Worm (Caenorhabditis elegans) whole organism, L2 larva: ENCODE results near the gene rmif-2.

Experiments
- C34F6.9 ChIP-seq: fragments of 150-350 bp; optimal IDR thresholded peaks from 2 replicates; lab custom pipeline; 2014; ENCODE audit warnings: missing biosample characterization, missing genetic modification characterization
- F13H6.1 ChIP-seq: sonication (generic microtip); optimal IDR thresholded peaks from 2 replicates; lab custom pipeline; 2016; ENCODE audit warnings: missing genetic modification characterization, missing compliant biosample characterization
- R02D3.7 ChIP-seq: fragments of 150-350 bp; optimal IDR thresholded peaks from 2 replicates; lab custom pipeline; 2014; ENCODE audit warnings: missing biosample characterization, missing genetic modification characterization
- Y55F3AM.14 ChIP-seq: fragments of 200-800 bp; sonication (Bioruptor generic); optimal IDR thresholded peaks from 2 replicates; lab custom pipeline; 2018; ENCODE audit warnings: mild to moderate bottlenecking, missing genetic modification characterization, missing compliant biosample characterization
- ZK546.5 ChIP-seq: sonication (generic microtip); optimal IDR thresholded peaks from 2 replicates; lab custom pipeline; 2017; ENCODE audit warnings: missing biosample characterization, missing genetic modification characterization
- alr-1 ChIP-seq: fragments of 150-350 bp; optimal IDR thresholded peaks from 2 replicates; lab custom pipeline; 2014; ENCODE audit warnings: missing biosample characterization, missing genetic modification characterization
- aly-2 ChIP-seq: fragments of 150-350 bp; optimal IDR thresholded peaks from 2 replicates; lab custom pipeline; 2014; ENCODE audit warnings: missing biosample characterization, missing genetic modification characterization
- ama-1 ChIP-seq: fragments of 150-350 bp; optimal IDR thresholded peaks from 2 replicates; lab custom pipeline; 2018; ENCODE audit warnings: inconsistent platforms
- blmp-1 ChIP-seq: sonication (generic microtip); optimal IDR thresholded peaks from 2 replicates; lab custom pipeline; 2017; ENCODE audit warnings: missing genetic modification characterization, mild to moderate bottlenecking, missing compliant biosample characterization, antibody characterized with exemption, moderate library complexity; ENCODE audit not compliant: insufficient read depth
- ceh-16 ChIP-seq: fragments of 150-350 bp; optimal IDR thresholded peaks from 2 replicates; lab custom pipeline; 2014; ENCODE audit warnings: missing biosample characterization, missing genetic modification characterization
- ceh-82 ChIP-seq: fragments of 150-350 bp; optimal IDR thresholded peaks from 2 replicates; lab custom pipeline; 2014; ENCODE audit warnings: missing biosample characterization, missing genetic modification characterization
- crh-2 ChIP-seq: sonication (generic microtip); optimal IDR thresholded peaks from 2 replicates; lab custom pipeline; 2017; ENCODE audit warnings: missing biosample characterization, missing genetic modification characterization
- dmd-4 ChIP-seq: sonication (generic microtip); optimal IDR thresholded peaks from 2 replicates; lab custom pipeline; 2017; ENCODE audit warnings: missing biosample characterization, missing genetic modification characterization
- egl-27 ChIP-seq: sonication (generic microtip); optimal IDR thresholded peaks from 3 replicates; lab custom pipeline; 2017; ENCODE audit warnings: missing biosample characterization, missing genetic modification reagents, missing genetic modification characterization
- elt-1 ChIP-seq: fragments of 150-350 bp; optimal IDR thresholded peaks from 2 replicates; lab custom pipeline; 2014; ENCODE audit warnings: missing biosample characterization, missing genetic modification characterization
- gmeb-1 ChIP-seq: fragments of 150-350 bp; optimal IDR thresholded peaks from 2 replicates; lab custom pipeline; 2014; ENCODE audit warnings: missing biosample characterization, missing genetic modification characterization
- lin-11 ChIP-seq: fragments of 150-350 bp; sonication (generic microtip); optimal IDR thresholded peaks from 2 replicates; lab custom pipeline; 2014; ENCODE audit warnings: missing biosample characterization, missing genetic modification characterization, inconsistent platforms, mixed read lengths
- lin-13 ChIP-seq: fragments of 150-350 bp; optimal IDR thresholded peaks from 2 replicates; lab custom pipeline; 2014; ENCODE audit warnings: missing biosample characterization, missing genetic modification reagents, missing genetic modification characterization
- lin-39 ChIP-seq: fragments of 150-350 bp; optimal IDR thresholded peaks from 2 replicates; lab custom pipeline; 2014; ENCODE audit warnings: missing biosample characterization, missing genetic modification reagents, missing genetic modification characterization
- lsy-2 ChIP-seq, 2 experiments: fragments of 150-350 bp in 1 of 2; sonication (generic microtip) in 1 of 2; optimal IDR thresholded peaks; 2 replicates each; lab custom pipeline; 2014 to 2017; ENCODE audit warnings: missing biosample characterization in 2 of 2, missing genetic modification characterization in 2 of 2
- mbf-1 ChIP-seq: sonication (generic microtip); optimal IDR thresholded peaks from 2 replicates; lab custom pipeline; 2017; ENCODE audit warnings: missing biosample characterization, missing genetic modification characterization
- nhr-10 ChIP-seq: sonication (generic microtip); optimal IDR thresholded peaks from 2 replicates; lab custom pipeline; 2017; ENCODE audit warnings: missing biosample characterization, missing genetic modification characterization
- nhr-11 ChIP-seq: fragments of 150-350 bp; optimal IDR thresholded peaks from 2 replicates; lab custom pipeline; 2014; ENCODE audit warnings: missing biosample characterization, missing genetic modification characterization
- nhr-12 ChIP-seq: fragments of 150-350 bp; optimal IDR thresholded peaks from 2 replicates; lab custom pipeline; 2014; ENCODE audit warnings: missing biosample characterization, missing genetic modification characterization
- nhr-129 ChIP-seq: fragments of 150-350 bp; optimal IDR thresholded peaks from 2 replicates; lab custom pipeline; 2014; ENCODE audit warnings: missing biosample characterization, missing genetic modification characterization
- nhr-21 ChIP-seq: fragments of 150-350 bp; optimal IDR thresholded peaks from 2 replicates; lab custom pipeline; 2014; ENCODE audit warnings: missing biosample characterization, missing genetic modification characterization
- nhr-23 ChIP-seq: fragments of 150-350 bp; optimal IDR thresholded peaks from 2 replicates; lab custom pipeline; 2014; ENCODE audit warnings: missing biosample characterization, missing genetic modification reagents, missing genetic modification characterization
- nhr-25 ChIP-seq: fragments of 150-350 bp; sonication (generic microtip); optimal IDR thresholded peaks from 3 replicates; lab custom pipeline; 2014; ENCODE audit warnings: missing biosample characterization, missing genetic modification characterization
- nhr-77 ChIP-seq: fragments of 150-350 bp; optimal IDR thresholded peaks from 2 replicates; lab custom pipeline; 2014; ENCODE audit warnings: missing biosample characterization, missing genetic modification characterization
- sem-4 ChIP-seq: fragments of 150-350 bp; optimal IDR thresholded peaks from 2 replicates; lab custom pipeline; 2014; ENCODE audit warnings: missing biosample characterization, missing genetic modification reagents, missing genetic modification characterization
- skn-1 ChIP-seq: sonication (generic microtip); optimal IDR thresholded peaks from 2 replicates; lab custom pipeline; 2017; ENCODE audit warnings: missing biosample characterization, missing genetic modification characterization
- sma-3 ChIP-seq: sonication (generic microtip); optimal IDR thresholded peaks from 2 replicates; lab custom pipeline; 2016; ENCODE audit warnings: missing genetic modification reagents, missing genetic modification characterization, missing compliant biosample characterization
- sma-9 ChIP-seq, 2 experiments: fragments of 150-350 bp in 1 of 2; sonication (generic microtip) in 1 of 2; optimal IDR thresholded peaks; 2 replicates each; lab custom pipeline; 2014 to 2016; ENCODE audit warnings: missing genetic modification characterization in 2 of 2, mild to moderate bottlenecking in 1 of 2, missing biosample characterization in 1 of 2, missing compliant biosample characterization in 1 of 2, missing genetic modification reagents in 1 of 2, moderate library complexity in 1 of 2
- snpc-4 ChIP-seq: fragments of 150-350 bp; optimal IDR thresholded peaks from 2 replicates; lab custom pipeline; 2014; ENCODE audit warnings: missing biosample characterization, missing genetic modification characterization
- unc-39 ChIP-seq: fragments of 150-350 bp; optimal IDR thresholded peaks from 2 replicates; lab custom pipeline; 2014; ENCODE audit warnings: missing biosample characterization, missing genetic modification characterization
- unc-55 ChIP-seq: fragments of 150-350 bp; sonication (generic microtip); optimal IDR thresholded peaks from 3 replicates; lab custom pipeline; 2014; ENCODE audit warnings: missing biosample characterization, missing genetic modification reagents, missing genetic modification characterization
- unc-62 ChIP-seq: fragments of 150-350 bp; optimal IDR thresholded peaks from 2 replicates; lab custom pipeline; 2014; ENCODE audit warnings: missing biosample characterization, missing genetic modification reagents, missing genetic modification characterization
- ztf-1 ChIP-seq: fragments of 200-800 bp; sonication (Bioruptor generic); conservative IDR thresholded peaks from 2 replicates; pipeline ENCODE4 v1.3.6; 2022; ENCODE audit warnings: missing genetic modification characterization, missing compliant biosample characterization

Gene rmif-2

DNA sequence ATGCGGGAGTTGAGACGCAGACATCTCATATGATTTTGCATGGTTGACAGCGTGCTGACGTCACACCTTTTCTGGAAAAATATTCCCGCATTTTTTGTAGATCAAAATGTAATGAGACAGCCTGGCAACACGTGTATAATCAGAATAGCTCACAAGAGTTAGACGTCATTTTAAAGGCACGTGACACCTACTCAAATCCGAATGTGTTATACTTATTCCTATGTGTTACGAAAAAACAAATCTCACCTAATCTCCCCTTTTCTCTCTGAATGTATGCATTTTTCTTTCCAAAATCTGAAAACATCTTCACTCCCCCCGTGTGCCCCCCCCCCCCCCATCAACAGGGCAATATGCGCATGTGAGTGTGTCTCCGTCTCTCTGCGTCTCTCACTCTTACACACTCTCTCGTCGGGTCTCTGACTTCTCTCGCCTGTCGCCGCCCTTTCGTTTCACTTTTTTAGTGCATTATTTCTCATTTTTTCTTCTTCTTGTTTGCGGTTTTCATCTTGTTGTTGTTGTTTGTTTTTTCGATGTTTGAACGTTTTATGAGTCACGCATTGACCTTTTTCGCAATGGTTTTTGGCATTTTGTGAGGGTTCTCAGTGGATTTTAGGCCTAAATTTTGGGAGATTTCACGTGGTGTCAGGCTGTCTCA is 14.0 kb upstream of the rmif-2 start (continued):
- TF ChIP-seq R02D3.7 (tag; lab: Kevin White, UChicago) (no peak), nhr-10 (no peak), nhr-25 (no peak), sem-4 (tag; lab: Kevin White, UChicago) (no peak), skn-1 (no peak), elt-1 (no peak), unc-39 (no peak), F13H6.1 (tag; lab: Kevin White, UChicago) (peak; percentile 22), snpc-4 (tag; lab: Kevin White, UChicago) (no peak), ztf-1 (GFP tag; lab: Robert Waterston, UW) (no peak), ama-1 (lab: Kevin White, UChicago) (no peak)

DNA sequence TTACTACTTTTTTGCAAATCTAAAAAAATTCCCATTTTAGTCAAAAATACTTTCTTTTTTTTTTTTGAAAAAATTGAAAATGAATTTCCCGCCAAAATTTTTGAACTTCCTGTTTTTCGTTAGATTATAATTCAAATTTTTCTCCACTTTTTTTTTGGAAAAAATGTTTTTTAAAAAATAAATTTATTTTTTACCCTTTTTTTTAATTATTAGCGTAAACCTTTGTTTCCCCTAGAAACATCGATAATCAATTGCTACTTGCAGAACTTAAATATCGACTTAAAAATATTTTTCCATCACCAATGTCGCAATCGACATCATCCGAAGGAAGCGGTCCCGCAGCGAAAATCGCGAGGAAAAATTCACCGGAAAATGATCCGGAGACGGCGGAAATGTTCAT is 12.0 kb upstream of the rmif-2 start, which contains the start of gene cec-2:
Gene cec-2 (plus strand): TSS at position 301 of the 400 bp plus-strand sequence.
- TF ChIP-seq Y55F3AM.14 (GFP tag; lab: Kevin White, UChicago) = no peak
- TF ChIP-seq ZK546.5 (tag; lab: Kevin White, UChicago) = no peak
- no peak for TF ChIP-seq aly-2 (tag; lab: Kevin White, UChicago)
- TF ChIP-seq alr-1 = no peak
- TF ChIP-seq nhr-23 (tag; lab: Kevin White, UChicago) = no peak
- TF ChIP-seq egl-27 (tag; lab: Kevin White, UChicago) = no peak
- TF ChIP-seq ceh-82 = no peak
- TF ChIP-seq snpc-4 (tag; lab: Kevin White, UChicago) = no peak
- TF ChIP-seq, all 48 proteins: peak for 0

DNA sequence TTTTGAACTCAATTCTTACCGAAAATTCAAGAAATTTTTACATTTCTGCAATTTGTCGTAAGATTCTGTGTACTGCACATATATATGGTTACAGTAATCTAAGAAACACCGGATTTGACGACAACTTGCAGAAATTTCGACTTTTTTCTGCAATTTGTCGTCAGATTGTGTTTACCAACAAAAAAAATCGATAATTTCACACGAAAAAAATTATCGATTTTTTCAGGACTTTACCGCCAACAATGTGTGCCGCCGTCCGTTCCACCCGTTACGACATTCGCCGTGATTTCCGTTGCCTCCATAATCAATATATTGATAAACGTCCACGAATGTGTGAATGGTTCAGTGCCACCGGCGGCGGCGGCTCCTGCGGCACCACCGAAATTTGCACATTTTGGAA is 8.0 kb upstream of the rmif-2 start:
- no peak for TF ChIP-seq mbf-1 (tag; lab: Kevin White, UChicago)
- no peak for TF ChIP-seq skn-1
- TF ChIP-seq sma-3 (GFP tag; lab: Kevin White, UChicago) = no peak
- no peak for TF ChIP-seq unc-62 (GFP tag; lab: Kevin White, UChicago)
- TF ChIP-seq F13H6.1 (tag; lab: Kevin White, UChicago) = no peak
- no peak for TF ChIP-seq crh-2
- TF ChIP-seq Y55F3AM.14 (GFP tag; lab: Kevin White, UChicago) = no peak
- TF ChIP-seq lin-11 (tag; lab: Kevin White, UChicago) = no peak
- TF ChIP-seq nhr-21 (tag; lab: Kevin White, UChicago) = no peak
- no peak for TF ChIP-seq gmeb-1 (tag; lab: Kevin White, UChicago)
- no peak for TF ChIP-seq dmd-4
- no peak for TF ChIP-seq unc-55
- no peak for TF ChIP-seq aly-2 (tag; lab: Kevin White, UChicago)
- no peak for TF ChIP-seq unc-39
- no peak for TF ChIP-seq ceh-82

DNA sequence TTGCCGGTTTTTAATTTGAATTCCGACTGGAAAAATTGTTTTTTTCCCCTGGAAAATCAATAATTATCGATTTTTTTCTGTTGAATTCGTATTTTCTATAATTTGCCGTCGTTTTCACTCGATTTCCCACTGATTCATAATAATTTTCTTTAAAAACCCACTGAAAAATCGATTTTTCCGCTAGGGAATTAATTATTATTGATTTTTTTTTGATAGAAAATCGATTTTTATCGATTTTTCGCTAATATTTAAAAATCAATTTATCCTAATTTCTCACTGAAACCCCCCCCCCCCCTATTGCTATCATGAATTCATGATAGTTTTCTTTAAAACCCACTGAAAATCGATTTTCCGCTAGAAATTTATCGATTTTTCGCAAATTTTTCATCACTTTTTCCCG is 5.8 kb upstream of the rmif-2 start:
- TF ChIP-seq snpc-4 (tag; lab: Kevin White, UChicago) = no peak
- no peak for TF ChIP-seq ceh-16 (tag; lab: Kevin White, UChicago)
- no peak for TF ChIP-seq gmeb-1 (tag; lab: Kevin White, UChicago)
- TF ChIP-seq R02D3.7 (tag; lab: Kevin White, UChicago) = no peak
- TF ChIP-seq sem-4 (tag; lab: Kevin White, UChicago) = no peak
- TF ChIP-seq ZK546.5 (tag; lab: Kevin White, UChicago) = no peak
- no peak for TF ChIP-seq aly-2 (tag; lab: Kevin White, UChicago)
- no peak for TF ChIP-seq nhr-129 (tag; lab: Kevin White, UChicago)
- no peak for TF ChIP-seq ztf-1 (GFP tag; lab: Robert Waterston, UW)
- no peak for TF ChIP-seq elt-1
- no peak for TF ChIP-seq blmp-1 (tag; lab: Kevin White, UChicago)
- TF ChIP-seq lin-39 = no peak
- TF ChIP-seq nhr-23 (tag; lab: Kevin White, UChicago) = no peak
- TF ChIP-seq mbf-1 (tag; lab: Kevin White, UChicago) = no peak
- TF ChIP-seq nhr-12 = no peak

DNA sequence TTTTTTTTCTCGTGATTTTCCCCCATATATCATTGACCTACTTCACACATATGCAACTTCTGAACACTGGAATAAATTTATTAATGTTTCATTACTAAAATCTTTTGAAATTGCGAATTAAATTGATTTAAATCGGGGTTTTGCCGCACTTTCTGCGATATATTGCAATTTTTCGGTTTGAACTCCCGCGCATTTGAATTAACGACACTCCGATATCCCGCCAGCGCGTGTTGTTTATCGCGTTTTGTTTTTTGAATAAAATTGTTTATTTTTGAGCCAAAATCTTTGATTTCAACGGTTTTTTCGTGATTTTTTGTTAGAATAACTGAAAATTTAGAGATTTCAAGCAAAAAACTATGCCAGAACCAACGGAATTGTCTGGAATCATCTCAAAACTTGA is 4.7 kb upstream of the rmif-2 start, which contains the start of gene Y104H12D.2:
Gene Y104H12D.2 (plus strand): TSS at position 340 of the 400 bp plus-strand sequence.
- TF ChIP-seq nhr-21 (tag; lab: Kevin White, UChicago) = no peak
- no peak for TF ChIP-seq nhr-77 (tag; lab: Kevin White, UChicago)
- peak; percentile 37 for TF ChIP-seq lin-13
- TF ChIP-seq crh-2 = peak; percentile 23
- TF ChIP-seq egl-27 (tag; lab: Kevin White, UChicago) = no peak
- no peak for TF ChIP-seq nhr-129 (tag; lab: Kevin White, UChicago)
- TF ChIP-seq F13H6.1 (tag; lab: Kevin White, UChicago) = no peak
- no peak for TF ChIP-seq alr-1
- TF ChIP-seq ama-1 (lab: Kevin White, UChicago) = no peak
- no peak for TF ChIP-seq unc-39
- TF ChIP-seq C34F6.9 (tag; lab: Kevin White, UChicago) = peak; percentile 15
- no peak for TF ChIP-seq nhr-10
- TF ChIP-seq gmeb-1 (tag; lab: Kevin White, UChicago) = peak; percentile 93
- TF ChIP-seq unc-55 = peak; percentile 35
- TF ChIP-seq sma-9 (GFP tag; optimal IDR thresholded peaks at IDR 0.05; lab: Kevin White, UChicago) = no peak
- no peak for TF ChIP-seq sma-9 (tag; optimal IDR thresholded peaks at IDR 0.05; lab: Kevin White, UChicago)
- TF ChIP-seq lsy-2 (tag; optimal IDR thresholded peaks at IDR 0.05; lab: Kevin White, UChicago) = peak; percentile 6 to 68
- no peak for TF ChIP-seq nhr-11 (tag; lab: Kevin White, UChicago)
